Worm (Caenorhabditis elegans): ENCODE measurements around the gene math-4.

DNA sequence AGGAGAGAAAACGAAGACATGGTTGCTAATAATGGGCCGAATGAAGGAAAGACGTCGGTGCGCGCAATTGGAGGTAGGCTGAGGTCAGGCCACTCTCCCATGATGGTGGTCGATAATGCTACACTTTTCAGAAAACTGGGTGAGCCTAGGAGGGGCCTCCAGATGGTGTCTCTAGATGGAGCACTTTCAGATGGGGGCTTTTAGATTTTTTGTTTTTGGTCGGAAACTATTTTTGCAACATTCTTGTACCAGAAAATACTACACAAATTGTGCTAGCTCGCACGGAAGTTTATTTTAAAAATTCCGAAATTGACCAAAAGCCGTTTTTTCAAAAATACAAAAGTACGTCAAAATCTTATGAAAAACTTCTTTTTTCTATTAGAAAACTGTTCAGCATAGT, 35.9 kb upstream of the math-4 start, which contains the start of gene fbxb-10:
- TF ChIP-seq ceh-79 (tag; optimal IDR thresholded peaks at IDR 0.05) (no peak), unc-130 (GFP tag; optimal IDR thresholded peaks at IDR 0.05) (no peak), Y67H2A.10 (GFP tag; conservative IDR thresholded peaks at IDR 0.05) (no peak), ztf-28 (GFP tag; IDR thresholded peaks at IDR 0.05) (no peak), rcor-1 (GFP tag; IDR thresholded peaks at IDR 0.05) (no peak)

All from whole organism, young adult.